Fruit fly (Drosophila melanogaster) whole organism, embryonic: ENCODE results near the gene CG14817.

ENCODE experiments used
- CG10654 ChIP-seq: fragments of 200-800 bp; sonication (Bioruptor generic); optimal IDR thresholded peaks from 2 replicates; lab custom pipeline; 2016; ENCODE audit warnings: missing biosample characterization, missing genetic modification characterization
- CG12219 ChIP-seq: fragments of 200-800 bp; sonication (Bioruptor generic); optimal IDR thresholded peaks from 3 replicates; lab custom pipeline; 2018; ENCODE audit warnings: missing biosample characterization, mild to moderate bottlenecking, missing genetic modification characterization
- CG13424 ChIP-seq: fragments of 200-800 bp; sonication (Bioruptor generic); optimal IDR thresholded peaks from 2 replicates; lab custom pipeline; 2019; ENCODE audit warnings: missing biosample characterization, mild to moderate bottlenecking, missing genetic modification characterization, moderate library complexity
- CG17912 ChIP-seq: fragments of 200-800 bp; sonication (Bioruptor generic); optimal IDR thresholded peaks from 2 replicates; lab custom pipeline; 2018; ENCODE audit warnings: missing biosample characterization, mild to moderate bottlenecking, missing genetic modification characterization
- CG32767 ChIP-seq: fragments of 200-800 bp; sonication (Bioruptor generic); IDR thresholded peaks from 2 replicates; pipeline ENCODE4 v1.3.6; 2022; ENCODE audit warnings: missing biosample characterization, missing genetic modification characterization
- CG34422 ChIP-seq: fragments of 200-800 bp; sonication (Bioruptor generic); IDR thresholded peaks from 3 replicates; pipeline ENCODE4 v1.3.6; 2022; ENCODE audit warnings: missing biosample characterization, missing genetic modification characterization
- CG3726 ChIP-seq: fragments of 200-800 bp; sonication (Bioruptor generic); IDR thresholded peaks from 3 replicates; pipeline ENCODE4, ENCODE4 v1.3.6; 2022; ENCODE audit warnings: missing biosample characterization, missing genetic modification characterization
- CG4328 ChIP-seq: fragments of 200-800 bp; sonication (Bioruptor generic); optimal IDR thresholded peaks from 3 replicates; lab custom pipeline; 2017; ENCODE audit warnings: missing biosample characterization, missing genetic modification reagents, missing genetic modification characterization
- CG4730 ChIP-seq: fragments of 200-800 bp; sonication (Bioruptor generic); IDR thresholded peaks from 2 replicates; pipeline ENCODE4 v1.3.6; 2022; ENCODE audit warnings: missing biosample characterization, missing genetic modification characterization
- CG6175 ChIP-seq: fragments of 200-800 bp; sonication (Bioruptor generic); IDR thresholded peaks from 3 replicates; pipeline ENCODE4 v1.3.6; 2022; ENCODE audit warnings: missing biosample characterization, missing genetic modification characterization
- Dip2 ChIP-seq: fragments of 200-800 bp; sonication (Bioruptor generic); IDR thresholded peaks from 2 replicates; pipeline ENCODE4 v1.3.6; 2022; ENCODE audit warnings: missing biosample characterization, missing genetic modification characterization
- Dll ChIP-seq: fragments of 200-800 bp; sonication (Bioruptor generic); IDR thresholded peaks from 4 replicates; pipeline ENCODE4 v1.3.6; 2022; ENCODE audit warnings: missing biosample characterization, missing genetic modification characterization; ENCODE audit not compliant: partially characterized antibody
- E2f1 ChIP-seq: fragments of 200-800 bp; sonication (Bioruptor generic); IDR thresholded peaks from 2 replicates; pipeline ENCODE4 v1.3.6; 2022; ENCODE audit warnings: missing biosample characterization, missing genetic modification characterization
- Hr51 ChIP-seq, 2 experiments: fragments of 200-800 bp; sonication (Bioruptor generic); optimal IDR thresholded peaks; 2 replicates in 1 of 2; 3 replicates in 1 of 2; lab custom pipeline; 2016 to 2018; ENCODE audit warnings: missing biosample characterization in 2 of 2, missing genetic modification characterization in 2 of 2, mild to moderate bottlenecking in 1 of 2, moderate library complexity in 1 of 2
- MESR4 ChIP-seq: fragments of 200-800 bp; sonication (Bioruptor generic); optimal IDR thresholded peaks from 2 replicates; lab custom pipeline; 2018; ENCODE audit warnings: missing biosample characterization, mild to moderate bottlenecking, missing genetic modification characterization, moderate library complexity
- Med ChIP-seq: fragments of 200-800 bp; sonication (Bioruptor generic); peaks from one replicate; lab custom pipeline; 2016; ENCODE audit warnings: missing biosample characterization, missing genetic modification characterization, mild to moderate bottlenecking, inconsistent platforms, moderate library complexity
- crol ChIP-seq: fragments of 200-800 bp; sonication (Bioruptor generic); IDR thresholded peaks from 2 replicates; pipeline ENCODE4 v1.3.6; 2022; ENCODE audit warnings: missing biosample characterization, missing genetic modification characterization
- dati ChIP-seq: fragments of 200-800 bp; sonication (Bioruptor generic); IDR thresholded peaks from 2 replicates; pipeline ENCODE4 v1.3.6; 2022; ENCODE audit warnings: missing biosample characterization, missing genetic modification characterization
- ftz-f1 ChIP-seq: fragments of 200-800 bp; sonication (Bioruptor generic); optimal IDR thresholded peaks from 2 replicates; lab custom pipeline; 2016; ENCODE audit warnings: missing biosample characterization, missing genetic modification characterization
- jigr1 ChIP-seq: fragments of 200-800 bp; sonication (Bioruptor generic); IDR thresholded peaks from 3 replicates; pipeline ENCODE4 v1.3.6; 2022; ENCODE audit warnings: missing biosample characterization, missing genetic modification characterization
- jing ChIP-seq: fragments of 200-800 bp; sonication (Bioruptor generic); optimal IDR thresholded peaks from 2 replicates; lab custom pipeline; 2018; ENCODE audit warnings: missing biosample characterization, mild to moderate bottlenecking, missing genetic modification characterization
- knrl ChIP-seq: fragments of 200-800 bp; sonication (Bioruptor generic); IDR thresholded peaks from 3 replicates; pipeline ENCODE4 v1.3.6; 2022; ENCODE audit warnings: missing biosample characterization, missing genetic modification characterization; ENCODE audit not compliant: partially characterized antibody
- sna ChIP-seq: fragments of 200-800 bp; sonication (Bioruptor generic); IDR thresholded peaks from 2 replicates; pipeline ENCODE4 v1.3.6; 2022; ENCODE audit warnings: missing biosample characterization, missing genetic modification characterization; ENCODE audit not compliant: partially characterized antibody
- tgo ChIP-seq: fragments of 200-800 bp; sonication (Bioruptor generic); IDR thresholded peaks from 3 replicates; pipeline ENCODE4 v1.3.6; 2022; ENCODE audit warnings: missing biosample characterization, missing genetic modification characterization

Gene CG14817

DNA sequence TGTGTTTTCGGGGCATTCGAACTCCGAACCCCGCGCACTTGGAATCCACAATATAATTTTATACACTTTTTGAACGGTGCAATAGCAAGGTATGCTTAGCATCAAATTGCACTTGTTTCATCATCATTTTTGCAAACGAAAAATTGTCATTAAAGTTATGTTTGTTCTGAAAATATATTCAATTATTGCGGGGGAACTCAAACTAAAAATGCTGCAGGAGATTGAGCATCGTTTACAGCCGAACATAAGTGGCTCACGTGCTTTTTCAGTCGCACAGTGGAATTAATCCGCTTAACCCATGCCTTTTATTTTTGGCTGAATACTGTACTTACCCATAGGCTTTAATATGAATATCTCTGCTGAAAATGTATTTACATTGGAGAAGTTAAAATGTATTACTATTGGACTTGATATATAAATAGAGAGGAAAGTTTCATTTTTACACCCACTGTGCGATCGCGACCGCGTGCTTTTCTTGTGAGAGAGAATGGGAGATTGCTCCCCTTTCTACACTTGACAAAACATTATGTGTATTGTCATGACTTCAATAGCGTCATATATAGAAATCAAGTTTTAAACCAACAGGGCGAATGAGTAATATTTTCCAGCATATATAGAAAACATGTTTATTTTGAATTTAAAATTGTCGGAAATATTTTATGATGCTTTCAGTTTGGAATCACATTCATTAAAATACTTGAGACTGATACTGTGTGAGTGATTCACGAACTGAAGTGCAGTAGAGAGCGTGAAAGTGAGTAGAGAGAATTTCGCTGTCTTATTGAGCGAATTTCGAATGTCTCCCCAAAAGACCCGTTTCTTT lies 46.5 kb downstream of the CG14817 start (continued):
- TF ChIP-seq CG34422 (peak; percentile 98), tgo (peak; percentile 97), MESR4 (peak; percentile 58), CG12219 (GFP tag; lab: Kevin White, UChicago) (peak; percentile 96), CG17912 (GFP tag; lab: Kevin White, UChicago) (peak; percentile 61), jigr1 (GFP tag; lab: Robert Waterston, UW) (peak; percentile 89; the same call in 2 of the 3 replicates), Dip2 (GFP tag; lab: Robert Waterston, UW) (peak; percentile 59; the same call in 1 of the 2 replicates), CG32767 (GFP tag; lab: Robert Waterston, UW) (peak; percentile 95), E2f1 (GFP tag; lab: Robert Waterston, UW) (peak; percentile 96), CG13424 (tag; lab: Kevin White, UChicago) (peak; percentile 94), CG4730 (GFP tag; lab: Robert Waterston, UW) (peak; percentile 96), dati (GFP tag; lab: Robert Waterston, UW) (peak; percentile 95), CG10654 (GFP tag; lab: Kevin White, UChicago) (peak; percentile 91), sna (GFP tag; lab: Robert Waterston, UW) (no peak), knrl (peak; percentile 49; the same call in 2 of the 3 replicates), CG4328 (GFP tag; lab: Kevin White, UChicago) (peak; percentile 92), CG3726 (GFP tag; lab: Robert Waterston, UW) (peak; percentile 95)

DNA sequence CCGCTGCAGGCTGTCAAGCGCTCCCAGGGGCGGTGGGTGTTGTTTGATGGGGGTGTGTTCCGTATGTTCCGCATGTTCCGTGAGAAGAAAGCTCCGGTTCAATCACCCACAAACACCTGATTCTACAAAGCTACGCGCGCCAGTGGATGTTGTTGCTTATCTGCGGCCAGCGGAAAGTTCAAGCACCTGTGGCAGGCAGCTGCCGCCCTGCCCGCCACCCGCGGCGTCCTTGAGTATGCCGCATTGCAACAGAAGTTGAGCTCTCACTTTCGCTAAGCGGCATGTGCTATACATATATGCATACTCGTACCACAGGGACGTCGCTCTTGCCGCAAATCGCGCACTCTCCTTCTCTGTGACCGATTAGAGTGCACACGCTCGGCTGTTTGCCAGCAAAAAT lies 49.0 kb downstream of the CG14817 start:
- TF ChIP-seq Med (GFP tag; lab: Kevin White, UChicago) (peak; percentile 34), Dll (GFP tag; lab: Robert Waterston, UW) (no peak), Hr51 (GFP tag; optimal IDR thresholded peaks at IDR 0.05; lab: Kevin White, UChicago) (no peak), crol (GFP tag; lab: Robert Waterston, UW) (0 out of 2 replicates have a peak, but pooled peaks have one; percentile 37), CG6175 (GFP tag; lab: Robert Waterston, UW) (peak; percentile 54; the same call in 1 of the 3 replicates), ftz-f1 (no peak), jing (GFP tag; lab: Kevin White, UChicago) (no peak)
- TF ChIP-seq, all 482 proteins: peak for 3
